Worm (Caenorhabditis elegans): ENCODE results near the gene F40F8.1.

- TF ChIP-seq hlh-30 (tag; optimal IDR thresholded peaks at IDR 0.05; ENCODE audit: insufficient read depth), result no peak
- no peak for TF ChIP-seq elt-4 (tag; optimal IDR thresholded peaks at IDR 0.05)
- TF ChIP-seq pqm-1 (tag; optimal IDR thresholded peaks at IDR 0.05), result no peak
- TF ChIP-seq ama-1 (optimal IDR thresholded peaks at IDR 0.05), result no peak
- no peak for TF ChIP-seq hlh-15 (tag; optimal IDR thresholded peaks at IDR 0.05)
- no peak for TF ChIP-seq pha-4 (tag; optimal IDR thresholded peaks at IDR 0.05)
- no peak for TF ChIP-seq C38D4.7 (GFP tag; optimal IDR thresholded peaks at IDR 0.05)
Observed at ce11 chrII:11166414-11166813, 39.0 kb downstream of the F40F8.1 start.

Data from whole organism, late embryonic.